Fruit fly (Drosophila melanogaster): ENCODE results near the gene cwo.
A peak's percentile ranks its signal among the peaks of the same experiment; 100 is the strongest.

Gene cwo

DNA sequence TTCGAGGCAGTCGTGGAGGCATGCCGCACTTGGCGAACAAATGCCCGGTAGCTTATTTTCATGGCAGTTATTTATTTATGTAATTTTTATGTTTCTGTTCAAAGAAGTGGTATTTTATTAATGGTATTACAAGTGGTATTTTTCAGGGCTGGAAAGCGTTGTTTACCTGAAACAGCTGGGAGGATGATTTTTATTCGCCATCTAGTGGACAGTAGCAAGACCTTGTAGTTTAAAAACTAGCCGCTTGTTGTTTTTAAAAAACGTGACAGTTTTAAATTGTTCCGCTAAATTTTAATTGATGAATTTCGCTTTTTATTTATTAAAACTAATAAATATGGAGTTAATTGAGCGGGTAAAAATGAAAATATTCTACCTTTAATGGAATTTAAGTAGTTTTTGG lies 27.9 kb downstream of the cwo start, which contains the start of gene CG6345 (continued):
- TF ChIP-seq CG32006 (GFP tag; optimal IDR thresholded peaks at IDR 0.05), result peak; percentile 51
- TF ChIP-seq Met (GFP tag; optimal IDR thresholded peaks at IDR 0.05), result no peak
- peak; percentile 28 for TF ChIP-seq CG8632 (GFP tag; optimal IDR thresholded peaks at IDR 0.05)
- TF ChIP-seq Sox102F (GFP tag; optimal IDR thresholded peaks at IDR 0.05), result no peak
- peak; percentile 50 for TF ChIP-seq CG3032 (tag; optimal IDR thresholded peaks at IDR 0.05)
- TF ChIP-seq CG6163 (GFP tag; IDR thresholded peaks at IDR 0.05), result peak; percentile 72
- TF ChIP-seq CG7368 (GFP tag; optimal IDR thresholded peaks at IDR 0.05), result peak; percentile 56
- peak; percentile 12 for TF ChIP-seq CG11902 (GFP tag; optimal IDR thresholded peaks at IDR 0.05)
- peak; percentile 81 for TF ChIP-seq esn (GFP tag; optimal IDR thresholded peaks at IDR 0.05)
- TF ChIP-seq CG3919 (GFP tag; optimal IDR thresholded peaks at IDR 0.05), result peak; percentile 85
- TF ChIP-seq Hr4 (GFP tag; optimal IDR thresholded peaks at IDR 0.05), result peak; percentile 72
- no peak for TF ChIP-seq CG8119 (GFP tag; IDR thresholded peaks at IDR 0.05)
- no peak for TF ChIP-seq Eip93F (GFP tag; optimal IDR thresholded peaks at IDR 0.05)
- peak; percentile 61 for TF ChIP-seq CG11762 (GFP tag; optimal IDR thresholded peaks at IDR 0.05; ENCODE audit: insufficient read depth)
- peak; percentile 47 for TF ChIP-seq CG6808 (GFP tag; optimal IDR thresholded peaks at IDR 0.05)
- TF ChIP-seq CG6854 (GFP tag; optimal IDR thresholded peaks at IDR 0.05), result peak; percentile 50
- TF ChIP-seq CG10631 (GFP tag; optimal IDR thresholded peaks at IDR 0.05), result no peak
- peak; percentile 16 for TF ChIP-seq fd85E (GFP tag; optimal IDR thresholded peaks at IDR 0.05)
- TF ChIP-seq CG31627 (GFP tag; optimal IDR thresholded peaks at IDR 0.05), result peak; percentile 75

DNA sequence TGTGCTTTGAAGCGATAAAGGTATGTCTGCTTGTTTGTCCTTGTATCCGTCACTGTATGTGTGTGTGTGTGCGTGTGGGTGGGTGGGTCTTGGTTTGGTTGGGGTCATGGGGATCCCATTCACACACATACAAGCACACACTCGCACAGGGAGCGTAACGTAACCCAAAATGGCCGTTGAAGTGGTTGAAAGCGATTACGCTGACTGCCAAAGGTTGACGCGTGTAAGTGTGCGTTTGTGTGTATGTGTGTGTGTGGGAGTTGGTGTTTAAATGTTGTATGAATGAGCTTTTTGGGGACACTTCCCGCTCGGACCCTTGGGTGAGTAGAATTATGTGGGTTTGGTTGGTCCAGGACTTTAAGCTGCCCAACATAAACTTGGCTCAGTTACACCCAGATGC lies 33.1 kb downstream of the cwo start:
- no peak for TF ChIP-seq CG4318 (GFP tag; optimal IDR thresholded peaks at IDR 0.05)
- TF ChIP-seq CG8119 (GFP tag; IDR thresholded peaks at IDR 0.05), result no peak

DNA sequence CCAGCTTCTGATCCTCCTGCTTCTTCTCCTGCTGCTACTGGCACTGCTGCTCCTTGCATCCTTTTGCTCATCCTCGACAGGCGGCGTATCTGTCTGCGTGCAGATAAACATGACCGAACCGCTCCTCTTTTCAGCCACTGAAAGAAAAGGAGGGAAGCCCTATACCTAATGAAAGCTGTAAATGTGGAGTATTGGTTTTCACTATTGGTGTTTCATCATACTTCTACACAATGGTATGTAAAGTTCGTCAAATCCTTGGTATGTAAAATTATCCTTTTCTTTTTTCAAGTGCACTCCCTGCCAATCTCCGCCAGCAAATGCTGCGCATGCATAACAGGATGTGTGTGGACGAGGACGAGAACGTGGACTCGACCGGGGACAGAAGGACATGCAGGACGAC lies 40.3 kb downstream of the cwo start, which contains the start of gene CG46270:
Gene CG46270, minus strand, starts transcription at position 101 of the 400 bp plus-strand sequence.
- no peak for TF ChIP-seq CG3032 (tag; optimal IDR thresholded peaks at IDR 0.05)
- no peak for TF ChIP-seq Sox15 (GFP tag; optimal IDR thresholded peaks at IDR 0.05)
- TF ChIP-seq Hr4 (GFP tag; optimal IDR thresholded peaks at IDR 0.05), result no peak
- TF ChIP-seq CG7368 (GFP tag; optimal IDR thresholded peaks at IDR 0.05), result no peak
- no peak for TF ChIP-seq Blimp-1 (GFP tag; optimal IDR thresholded peaks at IDR 0.05)
- no peak for TF ChIP-seq Ets21C (GFP tag; optimal IDR thresholded peaks at IDR 0.05)
- TF ChIP-seq ss (GFP tag; optimal IDR thresholded peaks at IDR 0.05), result no peak
- TF ChIP-seq acj6 (GFP tag; optimal IDR thresholded peaks at IDR 0.05), result no peak
- no peak for TF ChIP-seq CG16779 (tag; optimal IDR thresholded peaks at IDR 0.05)
- TF ChIP-seq CG32006 (GFP tag; optimal IDR thresholded peaks at IDR 0.05), result no peak
- TF ChIP-seq Hr39 (GFP tag; optimal IDR thresholded peaks at IDR 0.05), result no peak
- no peak for TF ChIP-seq CG8632 (GFP tag; optimal IDR thresholded peaks at IDR 0.05)
- no peak for TF ChIP-seq CG15336 (GFP tag; IDR thresholded peaks at IDR 0.05)
- no peak for TF ChIP-seq vri (GFP tag; optimal IDR thresholded peaks at IDR 0.05)
- no peak for TF ChIP-seq CG6808 (GFP tag; optimal IDR thresholded peaks at IDR 0.05)
- no peak for TF ChIP-seq topi (GFP tag; optimal IDR thresholded peaks at IDR 0.05)
- TF ChIP-seq CG8319 (GFP tag; optimal IDR thresholded peaks at IDR 0.05), result no peak
- no peak for TF ChIP-seq Eip93F (GFP tag; optimal IDR thresholded peaks at IDR 0.05)

DNA sequence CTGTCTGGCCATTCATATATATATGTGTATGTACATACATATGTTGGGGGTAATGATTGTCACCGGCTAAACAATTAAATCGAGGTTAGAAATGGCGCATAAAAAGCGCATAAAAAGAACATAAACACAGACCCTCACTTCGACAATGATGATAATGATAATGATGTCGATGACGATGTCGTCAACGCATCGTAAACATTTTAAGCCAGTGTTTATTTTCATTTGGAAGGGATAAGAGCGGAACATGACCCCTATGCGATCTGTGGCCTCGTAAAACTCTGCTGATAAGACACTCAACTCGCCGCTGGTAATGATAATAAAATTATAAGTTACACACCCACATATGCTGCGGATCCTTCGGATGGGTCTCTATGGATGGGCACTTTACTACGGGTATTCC lies 43.0 kb downstream of the cwo start:
- TF ChIP-seq eg (GFP tag; IDR thresholded peaks at IDR 0.05) (no peak), svp (GFP tag) (peak; percentile 72)

DNA sequence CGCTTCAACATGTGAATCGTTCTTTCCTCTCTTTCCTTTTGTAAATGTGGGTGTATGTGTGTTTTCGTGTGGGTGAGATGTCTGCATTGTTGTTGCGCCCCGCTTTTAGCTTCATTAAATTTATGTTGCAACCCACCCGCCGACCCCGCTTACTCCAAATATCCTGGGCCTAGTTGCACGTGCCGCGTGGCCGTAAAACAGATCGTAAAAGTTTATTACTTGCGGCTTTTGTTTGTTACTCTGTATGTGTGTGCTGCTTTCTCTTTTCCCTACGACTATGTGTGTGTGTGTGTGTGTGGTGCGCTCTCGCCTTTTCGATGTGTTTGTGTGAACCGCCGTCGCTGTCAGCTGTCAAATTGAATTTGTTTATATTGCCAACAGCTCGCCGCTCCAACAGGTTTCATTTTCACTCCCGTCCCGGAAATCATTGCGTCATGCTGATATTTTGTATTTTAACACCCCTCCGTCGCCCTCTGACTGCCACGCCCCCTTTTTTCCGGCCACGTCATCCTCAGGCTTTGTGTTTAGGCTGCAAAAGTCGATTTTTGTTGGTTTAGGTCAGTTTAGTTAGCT lies 45.4 kb downstream of the cwo start:
- TF ChIP-seq svp (GFP tag), result peak; percentile 23
- TF ChIP-seq pdm3 (GFP tag; optimal IDR thresholded peaks at IDR 0.05), result no peak

Data from whole organism, prepupa.